Fruit fly (Drosophila melanogaster): ENCODE measurements around the gene CG14273.

DNA sequence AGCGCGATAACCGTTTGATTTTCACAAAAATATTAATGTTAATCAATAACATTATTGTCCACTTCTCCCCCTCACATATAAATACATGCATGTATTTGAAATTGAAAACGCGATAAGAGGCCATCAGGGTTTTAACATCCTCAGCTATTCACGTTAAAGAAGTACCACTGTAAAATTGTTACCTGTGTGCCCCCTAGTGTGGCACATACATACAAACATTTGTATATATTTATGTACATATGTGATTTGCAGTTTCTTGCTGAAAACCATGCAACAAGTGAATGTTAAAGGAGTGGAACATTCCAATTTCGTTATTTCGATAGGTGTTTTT, 20.4 kb downstream of the CG14273 start:
- TF ChIP-seq CG7368 (GFP tag; optimal IDR thresholded peaks at IDR 0.05) (no peak), CG6276 (GFP tag; optimal IDR thresholded peaks at IDR 0.05) (no peak), salr (GFP tag; optimal IDR thresholded peaks at IDR 0.05) (peak in 1 of 2 experiments; percentile 24), Eip93F (GFP tag; optimal IDR thresholded peaks at IDR 0.05) (no peak), CG1621 (tag; optimal IDR thresholded peaks at IDR 0.05) (no peak), Sox102F (GFP tag; optimal IDR thresholded peaks at IDR 0.05) (no peak)

All from whole organism, prepupa.